Worm (Caenorhabditis elegans) whole organism, early embryonic: Measurements from ENCODE around the gene cest-35.1.

ENCODE experiments used
- ama-1 ChIP-seq: fragments of 150-350 bp; optimal IDR thresholded peaks from 2 replicates; lab custom pipeline; 2014
- tbx-11 ChIP-seq: fragments of 200-800 bp; sonication (Bioruptor generic); IDR thresholded peaks from 2 replicates; pipeline ENCODE4 v1.3.6; 2022; ENCODE audit warnings: missing genetic modification characterization, missing compliant biosample characterization

ce11 chrV:5239903-5240302, 3.0 kb downstream of the cest-35.1 start, which contains the start of gene B0238.15:
- TF ChIP-seq ama-1 (lab: Kevin White, UChicago) (no peak), tbx-11 (no peak)
